Worm (Caenorhabditis elegans) whole organism, L4 larva: ENCODE measurements around the gene C06G1.1.

Source experiments
- F10B5.3 ChIP-seq: sonication (generic microtip); optimal IDR thresholded peaks from 2 replicates; lab custom pipeline; 2016; ENCODE audit warnings: mild to moderate bottlenecking, missing genetic modification characterization, missing compliant biosample characterization
- F26F4.8 ChIP-seq: fragments of 200-800 bp; sonication (Bioruptor generic); conservative IDR thresholded peaks from 2 replicates; pipeline ENCODE4 v1.3.6; 2022; ENCODE audit warnings: missing genetic modification characterization, missing compliant biosample characterization
- T20F7.1 ChIP-seq: fragments of 200-800 bp; sonication (Bioruptor generic); optimal IDR thresholded peaks from 2 replicates; lab custom pipeline; 2018; ENCODE audit warnings: mild to moderate bottlenecking, missing genetic modification characterization, missing compliant biosample characterization
- T26A8.4 ChIP-seq: fragments of 200-800 bp; sonication (Bioruptor generic); IDR thresholded peaks from 2 replicates; pipeline ENCODE4 v1.3.6; 2022; ENCODE audit warnings: missing genetic modification characterization, missing compliant biosample characterization
- Y105C5A.15 ChIP-seq: fragments of 200-800 bp; sonication (Bioruptor generic); IDR thresholded peaks from 2 replicates; pipeline ENCODE4 v1.3.6; 2022; ENCODE audit warnings: missing genetic modification characterization, missing compliant biosample characterization
- Y48G9A.11 ChIP-seq: fragments of 200-800 bp; sonication (Bioruptor generic); IDR thresholded peaks from 2 replicates; pipeline ENCODE4 v1.3.6; 2022; ENCODE audit warnings: missing genetic modification reagents, missing genetic modification characterization, missing compliant biosample characterization
- ZK337.2 ChIP-seq: fragments of 200-800 bp; sonication (Bioruptor generic); IDR thresholded peaks from 2 replicates; pipeline ENCODE4 v1.3.6; 2022; ENCODE audit warnings: missing genetic modification reagents, missing genetic modification characterization, missing compliant biosample characterization
- ZK546.5 ChIP-seq, 2 experiments: sonication (generic microtip); optimal IDR thresholded peaks; 2 replicates each; lab custom pipeline; 2017; ENCODE audit warnings: missing biosample characterization in 2 of 2, missing genetic modification characterization in 2 of 2
- ama-1 ChIP-seq: fragments of 150-350 bp; optimal IDR thresholded peaks from 2 replicates; lab custom pipeline; 2014; ENCODE audit warnings: inconsistent platforms, mixed read lengths
- attf-4 ChIP-seq: sonication (generic microtip); optimal IDR thresholded peaks from 3 replicates; lab custom pipeline; 2017; ENCODE audit warnings: missing biosample characterization, missing genetic modification characterization
- ceh-20 ChIP-seq: fragments of 200-800 bp; sonication (Bioruptor generic); IDR thresholded peaks from 2 replicates; pipeline ENCODE4 v1.3.6; 2022; ENCODE audit warnings: missing genetic modification reagents, missing genetic modification characterization, missing compliant biosample characterization
- ceh-28 ChIP-seq: fragments of 150-350 bp; optimal IDR thresholded peaks from 2 replicates; lab custom pipeline; 2014; ENCODE audit warnings: missing biosample characterization, missing genetic modification reagents, missing genetic modification characterization
- ces-1 ChIP-seq: fragments of 150-350 bp; sonication (generic microtip); optimal IDR thresholded peaks from 4 replicates; lab custom pipeline; 2014; ENCODE audit warnings: missing biosample characterization, missing genetic modification reagents, missing genetic modification characterization
- ctbp-1 ChIP-seq: fragments of 200-800 bp; sonication (Bioruptor generic); IDR thresholded peaks from 2 replicates; pipeline ENCODE4 v1.3.6; 2022; ENCODE audit warnings: missing genetic modification reagents, missing genetic modification characterization, missing compliant biosample characterization
- daf-12 ChIP-seq: fragments of 150-350 bp; optimal IDR thresholded peaks from 2 replicates; lab custom pipeline; 2014; ENCODE audit warnings: missing biosample characterization, missing genetic modification reagents, missing genetic modification characterization
- daf-16 ChIP-seq, 3 experiments: sonication (generic microtip); optimal IDR thresholded peaks; 2 replicates each; lab custom pipeline; 2016 to 2017; ENCODE audit warnings: missing genetic modification characterization in 3 of 3, missing genetic modification reagents in 3 of 3, mild to moderate bottlenecking in 2 of 3, missing compliant biosample characterization in 2 of 3, missing biosample characterization in 1 of 3, moderate library complexity in 1 of 3
- daf-8 ChIP-seq: fragments of 200-800 bp; sonication (Bioruptor generic); IDR thresholded peaks from 2 replicates; pipeline ENCODE4 v1.3.6; 2022; ENCODE audit warnings: missing genetic modification characterization, missing compliant biosample characterization
- dmd-6 ChIP-seq: fragments of 200-800 bp; sonication (Bioruptor generic); IDR thresholded peaks from 2 replicates; pipeline ENCODE4 v1.3.6; 2022; ENCODE audit warnings: missing genetic modification reagents, missing genetic modification characterization, missing compliant biosample characterization
- duxl-1 ChIP-seq: sonication (generic microtip); optimal IDR thresholded peaks from 2 replicates; lab custom pipeline; 2016; ENCODE audit warnings: mild to moderate bottlenecking, missing genetic modification characterization, moderate library complexity, missing compliant biosample characterization; ENCODE audit not compliant: poor library complexity
- egl-43 ChIP-seq: fragments of 200-800 bp; sonication (Bioruptor generic); IDR thresholded peaks from 2 replicates; pipeline ENCODE4 v1.3.6; 2022; ENCODE audit warnings: missing genetic modification reagents, missing genetic modification characterization, missing compliant biosample characterization
- fkh-10 ChIP-seq: fragments of 150-350 bp; optimal IDR thresholded peaks from 2 replicates; lab custom pipeline; 2014; ENCODE audit warnings: missing biosample characterization, missing genetic modification reagents, missing genetic modification characterization
- fos-1 ChIP-seq: fragments of 150-350 bp; optimal IDR thresholded peaks from 2 replicates; lab custom pipeline; 2014; ENCODE audit warnings: missing biosample characterization, missing genetic modification characterization
- hlh-11 ChIP-seq: fragments of 200-800 bp; sonication (Bioruptor generic); optimal IDR thresholded peaks from 2 replicates; lab custom pipeline; 2018; ENCODE audit warnings: mild to moderate bottlenecking, missing genetic modification characterization, missing compliant biosample characterization
- jun-1 ChIP-seq: fragments of 150-350 bp; optimal IDR thresholded peaks from 2 replicates; lab custom pipeline; 2014; ENCODE audit warnings: missing biosample characterization, missing genetic modification reagents, missing genetic modification characterization
- lin-13 ChIP-seq: fragments of 150-350 bp; optimal IDR thresholded peaks from 2 replicates; lab custom pipeline; 2014; ENCODE audit warnings: missing biosample characterization, missing genetic modification reagents, missing genetic modification characterization
- lin-15B ChIP-seq: fragments of 150-350 bp; sonication (generic microtip); optimal IDR thresholded peaks from 3 replicates; lab custom pipeline; 2014; ENCODE audit warnings: missing biosample characterization, missing genetic modification characterization
- lin-38 ChIP-seq: fragments of 200-800 bp; sonication (Bioruptor generic); IDR thresholded peaks from 2 replicates; pipeline ENCODE4 v1.3.6; 2022; ENCODE audit warnings: missing genetic modification reagents, missing genetic modification characterization, missing compliant biosample characterization
- lin-39 ChIP-seq: fragments of 150-350 bp; optimal IDR thresholded peaks from 2 replicates; lab custom pipeline; 2014; ENCODE audit warnings: missing biosample characterization, missing genetic modification reagents, missing genetic modification characterization
- lir-3 ChIP-seq: sonication (generic microtip); optimal IDR thresholded peaks from 2 replicates; lab custom pipeline; 2016; ENCODE audit warnings: mild to moderate bottlenecking, missing genetic modification characterization, missing compliant biosample characterization
- madf-5 ChIP-seq, 2 experiments: fragments of 200-800 bp; sonication (Bioruptor generic); IDR thresholded peaks; 2 replicates each; pipeline ENCODE4 v1.3.6; 2022; ENCODE audit warnings: missing compliant biosample characterization in 2 of 2, missing genetic modification characterization in 2 of 2
- madf-9 ChIP-seq: fragments of 200-800 bp; sonication (Bioruptor generic); conservative IDR thresholded peaks from 2 replicates; pipeline ENCODE4 v1.3.6; 2022; ENCODE audit warnings: missing genetic modification reagents, missing genetic modification characterization, missing compliant biosample characterization
- mdl-1 ChIP-seq, 2 experiments: fragments of 150-350 bp in 1 of 2; sonication (generic microtip) in 1 of 2; optimal IDR thresholded peaks; 2 replicates each; lab custom pipeline; 2014 to 2017; ENCODE audit warnings: missing biosample characterization in 2 of 2, missing genetic modification characterization in 2 of 2
- mep-1 ChIP-seq: fragments of 150-350 bp; sonication (generic microtip); optimal IDR thresholded peaks from 3 replicates; lab custom pipeline; 2014; ENCODE audit warnings: missing biosample characterization, missing genetic modification characterization
- mes-2 ChIP-seq: sonication (generic microtip); optimal IDR thresholded peaks from 2 replicates; lab custom pipeline; 2016; ENCODE audit warnings: missing genotype, mild to moderate bottlenecking, missing genetic modification characterization, missing compliant biosample characterization; ENCODE audit not compliant: poor library complexity, severe bottlenecking
- nhr-10 ChIP-seq: fragments of 150-350 bp; optimal IDR thresholded peaks from 2 replicates; lab custom pipeline; 2014; ENCODE audit warnings: missing biosample characterization, missing genetic modification characterization
- nhr-102 ChIP-seq: sonication (generic microtip); optimal IDR thresholded peaks from 2 replicates; lab custom pipeline; 2016; ENCODE audit warnings: mild to moderate bottlenecking, missing genetic modification characterization, moderate library complexity, missing compliant biosample characterization
- nhr-237 ChIP-seq: sonication (generic microtip); optimal IDR thresholded peaks from 2 replicates; lab custom pipeline; 2017; ENCODE audit warnings: missing biosample characterization, missing genetic modification characterization
- nhr-25 ChIP-seq: sonication (generic microtip); optimal IDR thresholded peaks from 2 replicates; lab custom pipeline; 2017; ENCODE audit warnings: missing genetic modification characterization, mild to moderate bottlenecking, missing compliant biosample characterization, antibody characterized with exemption, moderate library complexity, borderline replicate concordance; ENCODE audit not compliant: insufficient read depth
- nhr-48 ChIP-seq: sonication (generic microtip); optimal IDR thresholded peaks from 2 replicates; lab custom pipeline; 2016; ENCODE audit warnings: mild to moderate bottlenecking, missing genetic modification characterization, missing compliant biosample characterization
- nhr-6 ChIP-seq: fragments of 150-350 bp; optimal IDR thresholded peaks from 2 replicates; lab custom pipeline; 2014; ENCODE audit warnings: missing biosample characterization, missing genetic modification characterization
- nhr-77 ChIP-seq: fragments of 150-350 bp; optimal IDR thresholded peaks from 2 replicates; lab custom pipeline; 2014; ENCODE audit warnings: missing biosample characterization, missing genetic modification characterization
- saeg-2 ChIP-seq: fragments of 200-800 bp; sonication (Bioruptor generic); IDR thresholded peaks from 2 replicates; pipeline ENCODE4 v1.3.6; 2022; ENCODE audit warnings: missing genetic modification reagents, missing genetic modification characterization, missing compliant biosample characterization
- snpc-1.2 ChIP-seq: fragments of 200-800 bp; sonication (Bioruptor generic); IDR thresholded peaks from 2 replicates; pipeline ENCODE4 v1.3.6; 2022; ENCODE audit warnings: missing genetic modification reagents, missing genetic modification characterization, missing compliant biosample characterization
- spr-1 ChIP-seq: sonication (generic microtip); optimal IDR thresholded peaks from 2 replicates; lab custom pipeline; 2016; ENCODE audit warnings: mild to moderate bottlenecking, missing genetic modification characterization, missing compliant biosample characterization
- spr-3 ChIP-seq: fragments of 200-800 bp; sonication (Bioruptor generic); optimal IDR thresholded peaks from 2 replicates; lab custom pipeline; 2018; ENCODE audit warnings: mild to moderate bottlenecking, missing genetic modification characterization, missing compliant biosample characterization
- tag-97 ChIP-seq: fragments of 200-800 bp; sonication (Bioruptor generic); IDR thresholded peaks from 2 replicates; pipeline ENCODE4 v1.3.6; 2022; ENCODE audit warnings: missing genetic modification characterization, missing compliant biosample characterization
- unc-130 ChIP-seq: sonication (generic microtip); optimal IDR thresholded peaks from 2 replicates; lab custom pipeline; 2016; ENCODE audit warnings: missing genetic modification reagents, missing genetic modification characterization, missing compliant biosample characterization
- unc-39 ChIP-seq: sonication (generic microtip); optimal IDR thresholded peaks from 2 replicates; lab custom pipeline; 2017; ENCODE audit warnings: missing biosample characterization, missing genetic modification characterization
- vab-7 ChIP-seq: fragments of 200-800 bp; sonication (Bioruptor generic); IDR thresholded peaks from 2 replicates; pipeline ENCODE4 v1.3.6; 2022; ENCODE audit warnings: missing genetic modification reagents, missing genetic modification characterization, missing compliant biosample characterization
- zfp-2 ChIP-seq: sonication (generic microtip); optimal IDR thresholded peaks from 2 replicates; lab custom pipeline; 2016; ENCODE audit warnings: mild to moderate bottlenecking, missing genetic modification characterization, missing compliant biosample characterization
- ztf-11 ChIP-seq: fragments of 150-350 bp; optimal IDR thresholded peaks from 2 replicates; lab custom pipeline; 2014; ENCODE audit warnings: missing biosample characterization, missing genetic modification characterization

Gene C06G1.1

DNA sequence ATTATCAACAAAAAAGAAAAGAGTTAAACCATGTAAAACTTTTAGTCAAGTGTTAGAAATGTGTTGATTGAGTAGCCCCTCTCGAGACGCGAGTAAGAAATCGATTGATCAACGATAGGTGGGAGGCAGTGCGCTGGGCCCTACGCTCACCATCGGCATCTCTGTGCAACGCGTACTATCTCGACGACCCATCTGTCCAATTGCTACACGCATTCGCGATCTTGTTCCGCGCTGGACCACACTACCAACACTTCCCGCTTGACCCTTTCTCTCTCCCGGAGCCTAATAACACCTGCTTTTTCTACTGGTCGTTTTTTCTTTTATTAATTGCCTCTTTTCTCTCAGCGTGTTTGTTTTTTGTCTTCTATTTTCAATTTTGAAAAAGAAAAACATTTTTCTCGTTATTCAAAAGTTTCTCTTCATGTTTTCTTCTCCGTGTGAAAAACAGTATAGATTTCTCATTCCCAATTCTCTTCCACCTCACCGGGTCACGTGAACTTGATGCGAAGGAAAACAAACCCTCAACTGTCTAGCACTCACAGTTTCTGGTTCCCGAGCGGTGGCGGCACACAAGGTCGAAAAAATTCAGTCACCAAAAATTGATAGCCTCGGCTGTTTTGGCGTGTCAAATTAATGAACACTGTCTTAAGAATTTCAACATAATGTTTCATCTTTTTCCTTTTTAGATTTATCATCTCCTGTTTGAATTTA lies 21.7 kb upstream of the C06G1.1 start (continued):
- TF ChIP-seq nhr-102 (tag; lab: Kevin White, UChicago) (no peak), unc-130 (GFP tag; lab: Kevin White, UChicago) (no peak), ZK546.5 (tag; optimal IDR thresholded peaks at IDR 0.05; lab: Kevin White, UChicago) (no peak), fos-1 (tag; lab: Kevin White, UChicago) (no peak), ctbp-1 (no peak), unc-39 (no peak), daf-12 (no peak), lir-3 (tag; lab: Kevin White, UChicago) (no peak), fkh-10 (no peak), ceh-28 (peak; percentile 34), mdl-1 (tag; optimal IDR thresholded peaks at IDR 0.05; lab: Kevin White, UChicago) (no peak), spr-1 (no peak), daf-8 (no peak), egl-43 (GFP tag; lab: Robert Waterston, UW) (no peak), nhr-48 (tag; lab: Kevin White, UChicago) (no peak), saeg-2 (GFP tag; lab: Robert Waterston, UW) (no peak), jun-1 (peak; percentile 8), Y48G9A.11 (GFP tag; lab: Robert Waterston, UW) (no peak), duxl-1 (tag; lab: Kevin White, UChicago) (no peak), Y105C5A.15 (GFP tag; lab: Robert Waterston, UW) (no peak), spr-3 (GFP tag; lab: Kevin White, UChicago) (no peak), daf-16 (GFP tag; optimal IDR thresholded peaks at IDR 0.05; lab: Kevin White, UChicago) (peak in 1 of 2 experiments; percentile 80), daf-16 (tag; optimal IDR thresholded peaks at IDR 0.05; lab: Kevin White, UChicago) (peak; percentile 9), ces-1 (no peak), ceh-20 (no peak), ama-1 (lab: Kevin White, UChicago) (no peak), madf-5 (GFP tag; IDR thresholded peaks at IDR 0.05; lab: Robert Waterston, UW) (no peak), lin-15B (no peak), snpc-1.2 (GFP tag; lab: Robert Waterston, UW) (no peak), hlh-11 (tag; lab: Kevin White, UChicago) (peak; percentile 60), nhr-10 (no peak), ZK337.2 (GFP tag; lab: Robert Waterston, UW) (no peak), nhr-6 (tag; lab: Kevin White, UChicago) (no peak), F10B5.3 (tag; lab: Kevin White, UChicago) (no peak), ztf-11 (no peak), T20F7.1 (GFP tag; lab: Kevin White, UChicago) (no peak), zfp-2 (tag; lab: Kevin White, UChicago) (no peak), nhr-237 (tag; lab: Kevin White, UChicago) (no peak), mes-2 (tag; lab: Kevin White, UChicago) (peak; percentile 37), vab-7 (GFP tag; lab: Robert Waterston, UW) (no peak), tag-97 (no peak), madf-9 (GFP tag; lab: Robert Waterston, UW) (no peak), F26F4.8 (GFP tag; lab: Robert Waterston, UW) (no peak), lin-38 (GFP tag; lab: Robert Waterston, UW) (no peak), T26A8.4 (GFP tag; lab: Robert Waterston, UW) (no peak), nhr-77 (no peak), attf-4 (tag; lab: Kevin White, UChicago) (no peak), dmd-6 (GFP tag; lab: Robert Waterston, UW) (no peak), lin-13 (GFP tag; lab: Kevin White, UChicago) (no peak), mep-1 (peak; percentile 7), nhr-25 (tag; lab: Kevin White, UChicago) (no peak), lin-39 (tag; lab: Kevin White, UChicago) (no peak)
